Fruit fly (Drosophila melanogaster) Kc167 (cell line): ENCODE results near the gene Golgin84.

Experiments
- Myc ChIP-seq: fragments of >200 bp; optimal IDR thresholded peaks from 2 replicates; lab custom pipeline; 2017; ENCODE audit warnings: missing external identifiers
- h ChIP-seq: fragments of >200 bp; optimal IDR thresholded peaks from 3 replicates; lab custom pipeline; 2018; ENCODE audit warnings: missing external identifiers
- insv ChIP-seq: fragments of >200 bp; optimal IDR thresholded peaks from 3 replicates; lab custom pipeline; 2018; ENCODE audit warnings: missing external identifiers
- psq ChIP-seq: fragments of >200 bp; optimal IDR thresholded peaks from 2 replicates; lab custom pipeline; 2017; ENCODE audit warnings: missing external identifiers
- ttk ChIP-seq: sonication (Bioruptor generic); optimal IDR thresholded peaks from 2 replicates; lab custom pipeline; 2017; ENCODE audit warnings: missing external identifiers

- TF ChIP-seq Myc (lab: Kevin White, UChicago) (no peak), h (lab: Kevin White, UChicago) (no peak), insv (lab: Kevin White, UChicago) (no peak), ttk (no peak), psq (lab: Kevin White, UChicago) (no peak)
These were observed 9.1 kb downstream of the Golgin84 start, which contains the start of the genes CG5746 and CG6454 for dm6 chr3R:24348420-24349190.
